Fruit fly (Drosophila melanogaster) whole organism, embryonic: ENCODE data around the gene Tgt.
A peak's percentile ranks its signal among the peaks of the same experiment; 100 is the strongest.

Source experiments
- CG10147 ChIP-seq: fragments of 200-800 bp; sonication (Bioruptor generic); optimal IDR thresholded peaks from 2 replicates; lab custom pipeline; 2019; ENCODE audit warnings: missing biosample characterization, mild to moderate bottlenecking, missing genetic modification characterization, moderate library complexity
- CG10267 ChIP-seq: fragments of 200-800 bp; sonication (Bioruptor generic); optimal IDR thresholded peaks from 2 replicates; lab custom pipeline; 2018; ENCODE audit warnings: missing biosample characterization, mild to moderate bottlenecking, missing genetic modification characterization, moderate library complexity
- CG10654 ChIP-seq: fragments of 200-800 bp; sonication (Bioruptor generic); optimal IDR thresholded peaks from 2 replicates; lab custom pipeline; 2016; ENCODE audit warnings: missing biosample characterization, missing genetic modification characterization
- CG11398 ChIP-seq: fragments of 200-800 bp; sonication (Bioruptor generic); optimal IDR thresholded peaks from 2 replicates; lab custom pipeline; 2016; ENCODE audit warnings: missing biosample characterization, missing genetic modification characterization
- CG15696 ChIP-seq: fragments of 200-800 bp; sonication (Bioruptor generic); optimal IDR thresholded peaks from 2 replicates; lab custom pipeline; 2019; ENCODE audit warnings: missing biosample characterization, mild to moderate bottlenecking, missing genetic modification characterization, moderate library complexity
- CG1603 ChIP-seq: fragments of 200-800 bp; sonication (Bioruptor generic); optimal IDR thresholded peaks from 2 replicates; lab custom pipeline; 2019; ENCODE audit warnings: missing biosample characterization, mild to moderate bottlenecking, missing genetic modification characterization, moderate library complexity
- CG17568 ChIP-seq: fragments of 200-800 bp; sonication (Bioruptor generic); optimal IDR thresholded peaks from 2 replicates; lab custom pipeline; 2018; ENCODE audit warnings: missing biosample characterization, mild to moderate bottlenecking, missing genetic modification characterization, moderate library complexity
- CG17829 ChIP-seq: fragments of 200-800 bp; optimal IDR thresholded peaks from 2 replicates; lab custom pipeline; 2019; ENCODE audit warnings: missing biosample characterization, mild to moderate bottlenecking, missing genetic modification characterization, moderate library complexity
- CG2120 ChIP-seq: fragments of 200-800 bp; sonication (Bioruptor generic); optimal IDR thresholded peaks from 3 replicates; lab custom pipeline; 2016; ENCODE audit warnings: missing biosample characterization, missing genetic modification characterization
- CG2712 ChIP-seq: fragments of 200-800 bp; optimal IDR thresholded peaks from 3 replicates; lab custom pipeline; 2019; ENCODE audit warnings: missing biosample characterization, mild to moderate bottlenecking, missing genetic modification characterization, moderate library complexity
- CG3065 ChIP-seq: fragments of 200-800 bp; sonication (Bioruptor generic); optimal IDR thresholded peaks from 2 replicates; lab custom pipeline; 2016; ENCODE audit warnings: missing biosample characterization, missing genetic modification characterization
- CG6254 ChIP-seq: fragments of 200-800 bp; sonication (Bioruptor generic); optimal IDR thresholded peaks from 3 replicates; lab custom pipeline; 2017; ENCODE audit warnings: mild to moderate bottlenecking, missing biosample characterization, missing genetic modification reagents, missing genetic modification characterization
- CG8290 ChIP-seq, 3 experiments: fragments of 200-800 bp; sonication (Bioruptor generic); optimal IDR thresholded peaks; 2 replicates each; lab custom pipeline; 2016 to 2019; ENCODE audit warnings: missing biosample characterization in 3 of 3, missing genetic modification characterization in 3 of 3, mild to moderate bottlenecking in 2 of 3, moderate library complexity in 1 of 3
- CG8388 ChIP-seq: fragments of 200-800 bp; sonication (Bioruptor generic); optimal IDR thresholded peaks from 2 replicates; lab custom pipeline; 2019; ENCODE audit warnings: missing biosample characterization, mild to moderate bottlenecking, missing genetic modification characterization, moderate library complexity
- CTCF ChIP-seq: fragments of 200-800 bp; sonication (Bioruptor generic); optimal IDR thresholded peaks from 2 replicates; lab custom pipeline; 2017; ENCODE audit warnings: missing biosample characterization, mild to moderate bottlenecking, missing genetic modification characterization, moderate library complexity
- Camta ChIP-seq: fragments of 200-800 bp; sonication (Bioruptor generic); optimal IDR thresholded peaks from 2 replicates; lab custom pipeline; 2016; ENCODE audit warnings: missing biosample characterization, missing genetic modification characterization
- GATAe ChIP-seq: fragments of 200-800 bp; sonication (Bioruptor generic); conservative IDR thresholded peaks from 2 replicates; pipeline ENCODE4 v1.3.6; 2022; ENCODE audit warnings: missing biosample characterization, missing genetic modification characterization
- Hey ChIP-seq: fragments of 200-800 bp; sonication (Bioruptor generic); optimal IDR thresholded peaks from 3 replicates; lab custom pipeline; 2018; ENCODE audit warnings: missing biosample characterization, mild to moderate bottlenecking, missing genetic modification characterization
- Hr39 ChIP-seq: fragments of >200 bp; optimal IDR thresholded peaks from 2 replicates; lab custom pipeline; 2017
- Hr78 ChIP-seq, 2 experiments: fragments of 200-800 bp in 1 of 2; fragments of >200 bp in 1 of 2; sonication (Bioruptor generic) in 1 of 2; optimal IDR thresholded peaks; 2 replicates each; lab custom pipeline; 2017 to 2019; ENCODE audit warnings: missing biosample characterization in 2 of 2, missing genetic modification characterization in 2 of 2, mild to moderate bottlenecking in 1 of 2, moderate library complexity in 1 of 2
- MBD-R2 ChIP-seq: fragments of 200-800 bp; sonication (Bioruptor generic); IDR thresholded peaks from 2 replicates; pipeline ENCODE4 v1.3.6; 2022; ENCODE audit warnings: missing biosample characterization, missing genetic modification characterization
- Med ChIP-seq: fragments of 200-800 bp; sonication (Bioruptor generic); peaks from one replicate; lab custom pipeline; 2016; ENCODE audit warnings: missing biosample characterization, missing genetic modification characterization, mild to moderate bottlenecking, inconsistent platforms, moderate library complexity
- Mrtf ChIP-seq: fragments of 200-800 bp; sonication (Bioruptor generic); IDR thresholded peaks from 3 replicates; pipeline ENCODE4 v1.3.6; 2022; ENCODE audit warnings: missing biosample characterization, missing genetic modification characterization
- NFAT ChIP-seq: fragments of 200-800 bp; sonication (Bioruptor generic); IDR thresholded peaks from 2 replicates; pipeline ENCODE4 v1.3.6; 2022; ENCODE audit warnings: missing biosample characterization, missing genetic modification characterization
- PHDP ChIP-seq: fragments of 200-800 bp; sonication (Bioruptor generic); optimal IDR thresholded peaks from 3 replicates; lab custom pipeline; 2018; ENCODE audit warnings: missing biosample characterization, mild to moderate bottlenecking, missing genetic modification characterization, moderate library complexity
- Pdp1 ChIP-seq, 2 experiments: fragments of 200-800 bp; sonication (Bioruptor generic); optimal IDR thresholded peaks; 3 replicates each; lab custom pipeline; 2016; ENCODE audit warnings: missing biosample characterization in 2 of 2, missing genetic modification characterization in 2 of 2, mild to moderate bottlenecking in 1 of 2, moderate library complexity in 1 of 2
- Sox102F ChIP-seq: fragments of 200-800 bp; sonication (Bioruptor generic); optimal IDR thresholded peaks from 2 replicates; lab custom pipeline; 2018; ENCODE audit warnings: missing biosample characterization, mild to moderate bottlenecking, missing genetic modification characterization, moderate library complexity
- Xrp1 ChIP-seq: fragments of 200-800 bp; sonication (Bioruptor generic); IDR thresholded peaks from 2 replicates; pipeline ENCODE4 v1.3.6; 2022; ENCODE audit warnings: missing biosample characterization, missing genetic modification characterization
- az2 ChIP-seq: fragments of 200-800 bp; sonication (Bioruptor generic); optimal IDR thresholded peaks from 3 replicates; lab custom pipeline; 2016; ENCODE audit warnings: missing biosample characterization, missing genetic modification characterization
- cad ChIP-seq: fragments of >200 bp; optimal IDR thresholded peaks from 2 replicates; lab custom pipeline; 2017; ENCODE audit warnings: missing biosample characterization, missing genetic modification characterization
- ci ChIP-seq: fragments of 200-800 bp; sonication (Bioruptor generic); IDR thresholded peaks from 3 replicates; pipeline ENCODE4 v1.3.6; 2022; ENCODE audit warnings: missing biosample characterization, missing genetic modification characterization
- cwo ChIP-seq: fragments of 200-800 bp; sonication (Bioruptor generic); optimal IDR thresholded peaks from 3 replicates; lab custom pipeline; 2017; ENCODE audit warnings: missing biosample characterization, missing genetic modification characterization, mild to moderate bottlenecking, moderate library complexity, missing genetic modification reagents
- danr ChIP-seq: fragments of 200-800 bp; sonication (Bioruptor generic); IDR thresholded peaks from 2 replicates; pipeline ENCODE4 v1.3.6; 2022; ENCODE audit warnings: missing biosample characterization, missing genetic modification characterization
- dimm ChIP-seq: fragments of 200-800 bp; sonication (Bioruptor generic); IDR thresholded peaks from 2 replicates; pipeline ENCODE4 v1.3.6; 2022; ENCODE audit warnings: missing biosample characterization, missing genetic modification characterization
- dmrt99B ChIP-seq: fragments of 200-800 bp; sonication (Bioruptor generic); optimal IDR thresholded peaks from 2 replicates; lab custom pipeline; 2018; ENCODE audit warnings: missing biosample characterization, mild to moderate bottlenecking, missing genetic modification characterization, moderate library complexity
- dysf ChIP-seq: fragments of 200-800 bp; sonication (Bioruptor generic); IDR thresholded peaks from 3 replicates; pipeline ENCODE4 v1.3.6; 2022; ENCODE audit warnings: missing biosample characterization, missing genetic modification characterization
- grn ChIP-seq: fragments of 200-800 bp; sonication (Bioruptor generic); optimal IDR thresholded peaks from 3 replicates; lab custom pipeline; 2017; ENCODE audit warnings: missing biosample characterization, missing genetic modification characterization
- jigr1 ChIP-seq: fragments of 200-800 bp; sonication (Bioruptor generic); IDR thresholded peaks from 3 replicates; pipeline ENCODE4 v1.3.6; 2022; ENCODE audit warnings: missing biosample characterization, missing genetic modification characterization
- lmd ChIP-seq: fragments of 200-800 bp; sonication (Bioruptor generic); IDR thresholded peaks from 2 replicates; pipeline ENCODE4 v1.3.6; 2022; ENCODE audit warnings: missing biosample characterization, missing genetic modification characterization
- onecut ChIP-seq: fragments of 200-800 bp; sonication (Bioruptor generic); IDR thresholded peaks from 2 replicates; pipeline ENCODE4 v1.3.6; 2022; ENCODE audit warnings: missing biosample characterization, missing genetic modification characterization
- p53 ChIP-seq: fragments of 200-800 bp; sonication (Bioruptor generic); optimal IDR thresholded peaks from 2 replicates; lab custom pipeline; 2016; ENCODE audit warnings: missing biosample characterization, missing genetic modification characterization
- pho ChIP-seq: fragments of 200-800 bp; sonication (Bioruptor generic); optimal IDR thresholded peaks from 2 replicates; lab custom pipeline; 2016; ENCODE audit warnings: missing biosample characterization, missing genetic modification characterization
- ranshi ChIP-seq: fragments of 200-800 bp; sonication (Bioruptor generic); IDR thresholded peaks from 2 replicates; pipeline ENCODE4 v1.3.6; 2022; ENCODE audit warnings: missing biosample characterization, missing genetic modification characterization
- sens ChIP-seq: fragments of 200-800 bp; sonication (Bioruptor generic); peaks from one replicate; lab custom pipeline; 2016; ENCODE audit warnings: missing biosample characterization, missing genetic modification characterization
- seq ChIP-seq: fragments of 200-800 bp; sonication (Bioruptor generic); IDR thresholded peaks from 2 replicates; pipeline ENCODE4 v1.3.6; 2022; ENCODE audit warnings: missing biosample characterization, missing genetic modification characterization
- shn ChIP-seq: fragments of 200-800 bp; sonication (Bioruptor generic); optimal IDR thresholded peaks from 3 replicates; lab custom pipeline; 2016; ENCODE audit warnings: missing biosample characterization, missing genetic modification characterization
- sim ChIP-seq: fragments of 200-800 bp; sonication (Bioruptor generic); IDR thresholded peaks from 2 replicates; pipeline ENCODE4 v1.3.6; 2022; ENCODE audit warnings: missing biosample characterization, missing genetic modification characterization
- sisA ChIP-seq: fragments of 200-800 bp; sonication (Bioruptor generic); IDR thresholded peaks from 2 replicates; pipeline ENCODE4 v1.3.6; 2022; ENCODE audit warnings: missing biosample characterization, missing genetic modification characterization
- slbo ChIP-seq: fragments of 200-800 bp; sonication (Bioruptor generic); IDR thresholded peaks from 2 replicates; pipeline ENCODE4 v1.3.6; 2022; ENCODE audit warnings: missing biosample characterization, missing genetic modification characterization
- wor ChIP-seq: fragments of 200-800 bp; sonication (Bioruptor generic); IDR thresholded peaks from 2 replicates; pipeline ENCODE4 v1.3.6; 2022; ENCODE audit warnings: missing biosample characterization, missing genetic modification characterization

Gene Tgt

dm6 chr2L:1150554-1150953 is 33.3 kb upstream of the Tgt start, which contains the start of the genes Tfb4 and Vps29 (continued):
- TF ChIP-seq NFAT (GFP tag; lab: Robert Waterston, UW) (peak; percentile 66; the same call in 1 of the 2 replicates), pho (GFP tag; lab: Kevin White, UChicago) (peak; percentile 20), CG10267 (tag; lab: Kevin White, UChicago) (peak; percentile 33), danr (no peak), CG15696 (no peak), CG2120 (GFP tag; lab: Kevin White, UChicago) (peak; percentile 81), CG10654 (GFP tag; lab: Kevin White, UChicago) (peak; percentile 21), seq (GFP tag; lab: Robert Waterston, UW) (no peak), CG6254 (no peak), wor (no peak), Hr78 (GFP tag; optimal IDR thresholded peaks at IDR 0.05; lab: Kevin White, UChicago) (no peak), lmd (GFP tag; lab: Robert Waterston, UW) (no peak; the same call in 1 of the 2 replicates), CG8290 (GFP tag; optimal IDR thresholded peaks at IDR 0.05; lab: Kevin White, UChicago) (no peak), CG8290 (tag; optimal IDR thresholded peaks at IDR 0.05; lab: Kevin White, UChicago) (no peak), dimm (GFP tag; lab: Robert Waterston, UW) (no peak), slbo (peak; percentile 69), sisA (GFP tag; lab: Robert Waterston, UW) (no peak), cad (GFP tag; lab: Kevin White, UChicago) (no peak), jigr1 (GFP tag; lab: Robert Waterston, UW) (no peak), shn (GFP tag; lab: Kevin White, UChicago) (peak; percentile 18), onecut (GFP tag; lab: Robert Waterston, UW) (no peak), CG2712 (tag; lab: Kevin White, UChicago) (peak; percentile 49), grn (GFP tag; lab: Kevin White, UChicago) (no peak), ranshi (GFP tag; lab: Robert Waterston, UW) (peak; percentile 38; the same call in 1 of the 2 replicates), dmrt99B (no peak), cwo (GFP tag; lab: Kevin White, UChicago) (no peak), CG8388 (GFP tag; lab: Kevin White, UChicago) (no peak), sim (GFP tag; lab: Robert Waterston, UW) (no peak)

DNA sequence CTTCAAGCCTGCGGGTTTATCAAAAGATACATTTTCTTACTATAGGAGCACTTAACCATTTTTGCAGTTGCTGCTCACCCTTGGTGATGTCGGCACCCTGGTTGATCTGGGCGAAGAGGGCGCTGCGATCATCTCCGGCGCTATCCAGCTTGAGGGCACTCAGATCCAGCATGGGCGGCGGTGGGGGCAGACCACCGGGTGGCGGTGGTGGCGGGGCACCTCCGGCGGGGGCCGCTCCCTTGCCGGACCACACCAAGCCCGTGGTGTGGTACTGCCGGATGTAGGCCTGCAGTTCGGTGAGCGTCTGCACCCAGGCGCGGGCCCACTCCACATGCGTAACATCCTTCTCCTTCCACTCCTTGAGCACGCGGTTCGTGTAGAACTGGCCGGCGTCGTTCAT is 31.2 kb upstream of the Tgt start:
- no peak for TF ChIP-seq CG3065 (GFP tag; lab: Kevin White, UChicago)
- peak; percentile 83 for TF ChIP-seq Hr39 (lab: Kevin White, UChicago)
- no peak for TF ChIP-seq Med (GFP tag; lab: Kevin White, UChicago)
- no peak for TF ChIP-seq GATAe (GFP tag; lab: Robert Waterston, UW)
- no peak for TF ChIP-seq CG17829 (tag; lab: Kevin White, UChicago)
- no peak for TF ChIP-seq ci (GFP tag; lab: Robert Waterston, UW)
- no peak for TF ChIP-seq Mrtf (GFP tag; lab: Robert Waterston, UW)

- TF ChIP-seq PHDP (tag; lab: Kevin White, UChicago) (peak; percentile 20), MBD-R2 (GFP tag; lab: Robert Waterston, UW) (no peak), Pdp1 (GFP tag; optimal IDR thresholded peaks at IDR 0.05; lab: Kevin White, UChicago) (no peak), Hey (no peak), Camta (GFP tag; lab: Kevin White, UChicago) (no peak), CG1603 (tag; lab: Kevin White, UChicago) (peak; percentile 25), Xrp1 (no peak), sens (GFP tag; lab: Kevin White, UChicago) (peak; percentile 47), CG10147 (GFP tag; lab: Kevin White, UChicago) (no peak), Sox102F (peak; percentile 5), CG17568 (GFP tag; lab: Kevin White, UChicago) (no peak), az2 (GFP tag; lab: Kevin White, UChicago) (no peak), seq (GFP tag; lab: Robert Waterston, UW) (no peak), CTCF (GFP tag; lab: Kevin White, UChicago) (no peak), dysf (no peak), p53 (GFP tag; lab: Kevin White, UChicago) (no peak), CG11398 (no peak)
These were observed 27.1 kb upstream of the Tgt start for dm6 chr2L:1156592-1157249.
